In genomic region chr2L:1102349-1102748, dm6 we compare ENCODE assay signal across 1 fruit fly cellular context.
A peak's percentile ranks its signal among the peaks of the same experiment; 100 is the strongest.
TF ChIP-seq lines count a peak whose summit lies in the region.

TSS of gene CG4629 (minus strand) at chr2L:1102504.

TF ChIP-seq in whole organism, embryonic, 481 proteins besides CTCF, POLR2A, EP300 and RAD21 (continued from another document):
- TF ChIP-seq vnd (GFP tag; IDR thresholded peaks at IDR 0.05; lab: Robert Waterston, UW; ENCODE audit: partially characterized antibody) (no peak), tio (GFP tag; optimal IDR thresholded peaks at IDR 0.05; lab: Kevin White, UChicago) (no peak), CG8281 (tag; optimal IDR thresholded peaks at IDR 0.05; lab: Kevin White, UChicago) (no peak), trh (GFP tag; optimal IDR thresholded peaks at IDR 0.05; lab: Kevin White, UChicago) (no peak), Med (GFP tag; lab: Kevin White, UChicago) (peak; percentile 88), CG9932 (GFP tag; IDR thresholded peaks at IDR 0.05; lab: Robert Waterston, UW) (peak; percentile 25), CG14860 (GFP tag; IDR thresholded peaks at IDR 0.05; lab: Robert Waterston, UW; ENCODE audit: partially characterized antibody) (no peak), HLH4C (GFP tag; IDR thresholded peaks at IDR 0.05; lab: Robert Waterston, UW; ENCODE audit: partially characterized antibody) (peak; percentile 49; the same call in 1 of the 3 replicates), CG1602 (GFP tag; optimal IDR thresholded peaks at IDR 0.05; lab: Kevin White, UChicago) (no peak), eyg (GFP tag; optimal IDR thresholded peaks at IDR 0.05; lab: Kevin White, UChicago) (peak; percentile 21), pfk (GFP tag; optimal IDR thresholded peaks at IDR 0.05; lab: Kevin White, UChicago) (no peak), p53 (GFP tag; optimal IDR thresholded peaks at IDR 0.05; lab: Kevin White, UChicago) (no peak), E2f1 (GFP tag; IDR thresholded peaks at IDR 0.05; lab: Robert Waterston, UW) (no peak), fd64A (GFP tag; optimal IDR thresholded peaks at IDR 0.05; lab: Kevin White, UChicago) (no peak), CG16779 (GFP tag; IDR thresholded peaks at IDR 0.05; lab: Robert Waterston, UW) (no peak), ken (GFP tag; IDR thresholded peaks at IDR 0.05; lab: Robert Waterston, UW) (no peak), tx (GFP tag; optimal IDR thresholded peaks at IDR 0.05; lab: Kevin White, UChicago) (no peak), ci (GFP tag; IDR thresholded peaks at IDR 0.05; lab: Robert Waterston, UW) (peak; percentile 52; the same call in 2 of the 3 replicates), HHEX (GFP tag; optimal IDR thresholded peaks at IDR 0.05; lab: Kevin White, UChicago) (no peak), CG10543 (GFP tag; optimal IDR thresholded peaks at IDR 0.05; lab: Kevin White, UChicago) (peak; percentile 2), Dfd (GFP tag; optimal IDR thresholded peaks at IDR 0.05; lab: Kevin White, UChicago) (no peak), E2f2 (GFP tag; IDR thresholded peaks at IDR 0.05; lab: Robert Waterston, UW) (peak; percentile 7; the same call in 1 of the 2 replicates), usp (GFP tag; optimal IDR thresholded peaks at IDR 0.05; lab: Kevin White, UChicago) (no peak), CG6689 (GFP tag; IDR thresholded peaks at IDR 0.05; lab: Robert Waterston, UW) (0 out of 2 replicates have a peak, but pooled peaks have one; percentile 11), seq (GFP tag; IDR thresholded peaks at IDR 0.05; lab: Robert Waterston, UW) (no peak), gcm (GFP tag; optimal IDR thresholded peaks at IDR 0.05; lab: Kevin White, UChicago) (no peak), hkb (optimal IDR thresholded peaks at IDR 0.05; lab: Kevin White, UChicago) (no peak), hkb (GFP tag; IDR thresholded peaks at IDR 0.05; lab: Robert Waterston, UW) (peak; percentile 41; the same call in 1 of the 2 replicates), bbx (GFP tag; IDR thresholded peaks at IDR 0.05; lab: Robert Waterston, UW; ENCODE audit: partially characterized antibody) (no peak; the same call in 1 of the 2 replicates), twi (tag; optimal IDR thresholded peaks at IDR 0.05; lab: Kevin White, UChicago) (no peak), zf30C (GFP tag; optimal IDR thresholded peaks at IDR 0.05; lab: Kevin White, UChicago) (no peak), crol (GFP tag; IDR thresholded peaks at IDR 0.05; lab: Robert Waterston, UW) (no peak), tgo (GFP tag; IDR thresholded peaks at IDR 0.05; lab: Robert Waterston, UW) (no peak), Jarid2 (GFP tag; optimal IDR thresholded peaks at IDR 0.05; lab: Kevin White, UChicago) (peak; percentile 68), CG6791 (GFP tag; IDR thresholded peaks at IDR 0.05; lab: Robert Waterston, UW; ENCODE audit: partially characterized antibody) (no peak), scrt (GFP tag; optimal IDR thresholded peaks at IDR 0.05; lab: Kevin White, UChicago) (no peak), CG2889 (GFP tag; IDR thresholded peaks at IDR 0.05; lab: Robert Waterston, UW) (no peak), CG9817 (tag; optimal IDR thresholded peaks at IDR 0.05; lab: Kevin White, UChicago) (no peak), Stat92E (GFP tag; optimal IDR thresholded peaks at IDR 0.05; lab: Kevin White, UChicago) (no peak), ham (GFP tag; IDR thresholded peaks at IDR 0.05; lab: Robert Waterston, UW) (no peak), esg (GFP tag; conservative IDR thresholded peaks at IDR 0.05; lab: Robert Waterston, UW) (no peak), BtbVII (GFP tag; optimal IDR thresholded peaks at IDR 0.05; lab: Kevin White, UChicago) (no peak), CG31441 (GFP tag; IDR thresholded peaks at IDR 0.05; lab: Robert Waterston, UW) (no peak), Rfx (GFP tag; IDR thresholded peaks at IDR 0.05; lab: Robert Waterston, UW) (peak; percentile 39; the same call in 1 of the 2 replicates), CG6254 (GFP tag; optimal IDR thresholded peaks at IDR 0.05; lab: Kevin White, UChicago) (no peak), Hr39 (optimal IDR thresholded peaks at IDR 0.05; lab: Kevin White, UChicago) (no peak), sna (GFP tag; IDR thresholded peaks at IDR 0.05; lab: Robert Waterston, UW; ENCODE audit: partially characterized antibody) (peak; percentile 55; the same call in 1 of the 2 replicates), CG2712 (tag; optimal IDR thresholded peaks at IDR 0.05; lab: Kevin White, UChicago) (no peak), lab (GFP tag; optimal IDR thresholded peaks at IDR 0.05; lab: Kevin White, UChicago) (no peak), Adf1 (GFP tag; IDR thresholded peaks at IDR 0.05; lab: Robert Waterston, UW) (peak; percentile 100), CG16813 (GFP tag; IDR thresholded peaks at IDR 0.05; lab: Robert Waterston, UW; ENCODE audit: partially characterized antibody) (0 out of 3 replicates have a peak, but pooled peaks have one; percentile 14), Myb (GFP tag; optimal IDR thresholded peaks at IDR 0.05; lab: Kevin White, UChicago) (no peak), CG31365 (tag; optimal IDR thresholded peaks at IDR 0.05; lab: Kevin White, UChicago) (no peak), TFAM (GFP tag; optimal IDR thresholded peaks at IDR 0.05; lab: Kevin White, UChicago) (no peak), nom (GFP tag; optimal IDR thresholded peaks at IDR 0.05; lab: Kevin White, UChicago) (peak; percentile 39), wdn (GFP tag; IDR thresholded peaks at IDR 0.05; lab: Robert Waterston, UW) (no peak), Scr (GFP tag; IDR thresholded peaks at IDR 0.05; lab: Robert Waterston, UW; ENCODE audit: partially characterized antibody) (0 out of 2 replicates have a peak, but pooled peaks have one; percentile 28), schlank (tag; optimal IDR thresholded peaks at IDR 0.05; lab: Kevin White, UChicago) (no peak), CG8478 (optimal IDR thresholded peaks at IDR 0.05; lab: Kevin White, UChicago) (no peak), Abd-B (GFP tag; optimal IDR thresholded peaks at IDR 0.05; lab: Kevin White, UChicago) (no peak), CG6175 (GFP tag; IDR thresholded peaks at IDR 0.05; lab: Robert Waterston, UW) (peak; percentile 49; the same call in 2 of the 3 replicates), CG18262 (tag; optimal IDR thresholded peaks at IDR 0.05; lab: Kevin White, UChicago) (no peak), CG12104 (GFP tag; optimal IDR thresholded peaks at IDR 0.05; lab: Kevin White, UChicago) (no peak), ewg (GFP tag; optimal IDR thresholded peaks at IDR 0.05; lab: Kevin White, UChicago) (no peak), row (GFP tag; IDR thresholded peaks at IDR 0.05; lab: Robert Waterston, UW) (no peak), gsb (GFP tag; IDR thresholded peaks at IDR 0.05; lab: Robert Waterston, UW) (no peak), Opbp (GFP tag; IDR thresholded peaks at IDR 0.05; lab: Robert Waterston, UW; ENCODE audit: partially characterized antibody) (no peak), CkIIα-i1 (GFP tag; IDR thresholded peaks at IDR 0.05; lab: Robert Waterston, UW) (no peak), Dll (GFP tag; IDR thresholded peaks at IDR 0.05; lab: Robert Waterston, UW; ENCODE audit: partially characterized antibody) (peak; percentile 19; the same call in 1 of the 4 replicates), CG4707 (GFP tag; optimal IDR thresholded peaks at IDR 0.05; lab: Kevin White, UChicago) (no peak), CG17186 (GFP tag; optimal IDR thresholded peaks at IDR 0.05; lab: Kevin White, UChicago) (no peak), CG14441 (GFP tag; IDR thresholded peaks at IDR 0.05; lab: Robert Waterston, UW) (no peak), cad (GFP tag; optimal IDR thresholded peaks at IDR 0.05; lab: Kevin White, UChicago) (no peak), disco-r (GFP tag; optimal IDR thresholded peaks at IDR 0.05; lab: Kevin White, UChicago) (no peak), z (GFP tag; IDR thresholded peaks at IDR 0.05; lab: Robert Waterston, UW) (peak; percentile 96), dimm (GFP tag; IDR thresholded peaks at IDR 0.05; lab: Robert Waterston, UW) (no peak), CG10565 (GFP tag; optimal IDR thresholded peaks at IDR 0.05; lab: Kevin White, UChicago) (no peak), Mrtf (GFP tag; IDR thresholded peaks at IDR 0.05; lab: Robert Waterston, UW) (no peak), CG11456 (GFP tag; IDR thresholded peaks at IDR 0.05; lab: Robert Waterston, UW) (0 out of 3 replicates have a peak, but pooled peaks have one; percentile 43), onecut (GFP tag; IDR thresholded peaks at IDR 0.05; lab: Robert Waterston, UW) (no peak), chinmo (GFP tag; IDR thresholded peaks at IDR 0.05; lab: Robert Waterston, UW; ENCODE audit: partially characterized antibody) (0 out of 4 replicates have a peak, but pooled peaks have one; percentile 70), gfzf (GFP tag; optimal IDR thresholded peaks at IDR 0.05; lab: Kevin White, UChicago) (no peak), CG1233 (GFP tag; optimal IDR thresholded peaks at IDR 0.05; lab: Kevin White, UChicago) (no peak), CG11398 (GFP tag; optimal IDR thresholded peaks at IDR 0.05; lab: Kevin White, UChicago) (no peak), CG13287 (GFP tag; IDR thresholded peaks at IDR 0.05; lab: Robert Waterston, UW; ENCODE audit: partially characterized antibody) (peak; percentile 57), ro (GFP tag; IDR thresholded peaks at IDR 0.05; lab: Robert Waterston, UW) (no peak), zen2 (GFP tag; IDR thresholded peaks at IDR 0.05; lab: Robert Waterston, UW; ENCODE audit: partially characterized antibody) (peak; percentile 62; the same call in 2 of the 3 replicates), tup (GFP tag; optimal IDR thresholded peaks at IDR 0.05; lab: Kevin White, UChicago) (no peak), CG2129 (GFP tag; IDR thresholded peaks at IDR 0.05; lab: Robert Waterston, UW; ENCODE audit: partially characterized antibody) (no peak), CG13424 (tag; optimal IDR thresholded peaks at IDR 0.05; lab: Kevin White, UChicago) (no peak), sim (GFP tag; IDR thresholded peaks at IDR 0.05; lab: Robert Waterston, UW) (no peak), HmgZ (tag; optimal IDR thresholded peaks at IDR 0.05; lab: Kevin White, UChicago) (no peak), MTF-1 (GFP tag; optimal IDR thresholded peaks at IDR 0.05; lab: Kevin White, UChicago; ENCODE audit: borderline replicate concordance) (no peak), Pdp1 (GFP tag; optimal IDR thresholded peaks at IDR 0.05; lab: Kevin White, UChicago) (peak in 1 of 2 experiments; percentile 2), sob (GFP tag; IDR thresholded peaks at IDR 0.05; lab: Robert Waterston, UW) (0 out of 2 replicates have a peak, but pooled peaks have one; percentile 15), ATbp (GFP tag; optimal IDR thresholded peaks at IDR 0.05; lab: Kevin White, UChicago) (no peak), Trl (optimal IDR thresholded peaks at IDR 0.05; lab: Kevin White, UChicago) (peak in 1 of 2 experiments; percentile 53), Trl (GFP tag; optimal IDR thresholded peaks at IDR 0.05; lab: Kevin White, UChicago) (no peak), Rx (GFP tag; IDR thresholded peaks at IDR 0.05; lab: Robert Waterston, UW) (no peak), ato (GFP tag; IDR thresholded peaks at IDR 0.05; lab: Robert Waterston, UW; ENCODE audit: partially characterized antibody) (peak; percentile 26; the same call in 1 of the 2 replicates), CoRest (tag; optimal IDR thresholded peaks at IDR 0.05; lab: Kevin White, UChicago) (no peak), CG32532 (GFP tag; IDR thresholded peaks at IDR 0.05; lab: Robert Waterston, UW) (0 out of 2 replicates have a peak, but pooled peaks have one; percentile 48), dmrt99B (tag; optimal IDR thresholded peaks at IDR 0.05; lab: Kevin White, UChicago) (no peak), odd (GFP tag; optimal IDR thresholded peaks at IDR 0.05; lab: Kevin White, UChicago) (no peak), dan (GFP tag; IDR thresholded peaks at IDR 0.05; lab: Robert Waterston, UW) (no peak), CG18599 (GFP tag; optimal IDR thresholded peaks at IDR 0.05; lab: Kevin White, UChicago) (no peak), Oli (tag; optimal IDR thresholded peaks at IDR 0.05; lab: Kevin White, UChicago) (no peak), CG9437 (GFP tag; optimal IDR thresholded peaks at IDR 0.05; lab: Kevin White, UChicago) (no peak), bab2 (GFP tag; optimal IDR thresholded peaks at IDR 0.05; lab: Kevin White, UChicago) (no peak), CG10274 (GFP tag; optimal IDR thresholded peaks at IDR 0.05; lab: Kevin White, UChicago) (no peak), slou (GFP tag; optimal IDR thresholded peaks at IDR 0.05; lab: Kevin White, UChicago) (no peak), btn (GFP tag; optimal IDR thresholded peaks at IDR 0.05; lab: Kevin White, UChicago) (no peak), Kr (GFP tag; optimal IDR thresholded peaks at IDR 0.05; lab: Kevin White, UChicago) (no peak), CG5180 (GFP tag; optimal IDR thresholded peaks at IDR 0.05; lab: Kevin White, UChicago) (no peak), CG34422 (GFP tag; IDR thresholded peaks at IDR 0.05; lab: Robert Waterston, UW) (peak; percentile 55; the same call in 1 of the 3 replicates), sr (GFP tag; IDR thresholded peaks at IDR 0.05; lab: Robert Waterston, UW) (peak; percentile 97), Nf-YC (tag; optimal IDR thresholded peaks at IDR 0.05; lab: Kevin White, UChicago) (peak; percentile 38), D (optimal IDR thresholded peaks at IDR 0.05; lab: Kevin White, UChicago) (no peak), D (GFP tag; optimal IDR thresholded peaks at IDR 0.05; lab: Kevin White, UChicago) (no peak), CG11093 (GFP tag; IDR thresholded peaks at IDR 0.05; lab: Robert Waterston, UW) (no peak), CG14050 (GFP tag; IDR thresholded peaks at IDR 0.05; lab: Robert Waterston, UW) (no peak)
TF ChIP-seq in whole organism, embryonic: peak in this region for 36.
